Worm (Caenorhabditis elegans): ENCODE data around the gene rsp-5.

The rsp-5 gene

ce11 chrII:6453341-6453806 is 36.6 kb upstream of the rsp-5 start, which contains the start of gene atg-16.2:
atg-16.2 (minus strand) TSS chrII:6453391.
- peak; percentile 60 for TF ChIP-seq hlh-30 (tag; optimal IDR thresholded peaks at IDR 0.05; ENCODE audit: insufficient read depth)
- peak; percentile 37 for TF ChIP-seq nfya-1 (tag; optimal IDR thresholded peaks at IDR 0.05)
- TF ChIP-seq unc-42 (tag; optimal IDR thresholded peaks at IDR 0.05): peak; percentile 90
- TF ChIP-seq ceh-48 (tag; optimal IDR thresholded peaks at IDR 0.05): peak; percentile 13
- TF ChIP-seq ceh-14 (tag; optimal IDR thresholded peaks at IDR 0.05): peak; percentile 11
- TF ChIP-seq hlh-8 (tag; optimal IDR thresholded peaks at IDR 0.05): peak; percentile 21
- no peak for TF ChIP-seq nhr-11 (tag; optimal IDR thresholded peaks at IDR 0.05)
- peak; percentile 62 for TF ChIP-seq ceh-31 (tag; optimal IDR thresholded peaks at IDR 0.05)
- no peak for TF ChIP-seq tbx-7 (tag; optimal IDR thresholded peaks at IDR 0.05)
- no peak for TF ChIP-seq C38D4.7 (GFP tag; optimal IDR thresholded peaks at IDR 0.05)

ce11 chrII:6454671-6455070 is 35.3 kb upstream of the rsp-5 start, which contains the start of gene aptf-1:
aptf-1 (plus strand) TSS chrII:6454971.
- no peak for TF ChIP-seq sox-4 (tag; optimal IDR thresholded peaks at IDR 0.05)
- no peak for TF ChIP-seq unc-86 (tag; optimal IDR thresholded peaks at IDR 0.05)
- TF ChIP-seq K02D7.2 (tag; optimal IDR thresholded peaks at IDR 0.05): no peak
- TF ChIP-seq dmd-4 (tag; optimal IDR thresholded peaks at IDR 0.05; ENCODE audit: borderline replicate concordance): no peak
- TF ChIP-seq ceh-2 (tag; optimal IDR thresholded peaks at IDR 0.05): no peak
- TF ChIP-seq nhr-11 (tag; optimal IDR thresholded peaks at IDR 0.05): no peak
- no peak for TF ChIP-seq pax-1 (tag; optimal IDR thresholded peaks at IDR 0.05)
- TF ChIP-seq ceh-19 (GFP tag; optimal IDR thresholded peaks at IDR 0.05): no peak
- no peak for TF ChIP-seq hlh-15 (tag; optimal IDR thresholded peaks at IDR 0.05)
- TF ChIP-seq hlh-30 (tag; optimal IDR thresholded peaks at IDR 0.05; ENCODE audit: insufficient read depth): no peak
- TF ChIP-seq ceh-31 (tag; optimal IDR thresholded peaks at IDR 0.05): no peak
- no peak for TF ChIP-seq pqm-1 (tag; optimal IDR thresholded peaks at IDR 0.05)
- TF ChIP-seq ztf-16 (tag; optimal IDR thresholded peaks at IDR 0.05): no peak
- no peak for TF ChIP-seq madf-2 (tag; optimal IDR thresholded peaks at IDR 0.05)
- no peak for TF ChIP-seq hlh-6 (tag; optimal IDR thresholded peaks at IDR 0.05)

- TF ChIP-seq T23F11.4 (GFP tag; optimal IDR thresholded peaks at IDR 0.05): no peak
- no peak for TF ChIP-seq lim-6 (tag; optimal IDR thresholded peaks at IDR 0.05)
- TF ChIP-seq ets-4 (tag; optimal IDR thresholded peaks at IDR 0.05): no peak
- no peak for TF ChIP-seq K02D7.2 (tag; optimal IDR thresholded peaks at IDR 0.05)
- TF ChIP-seq pax-1 (tag; optimal IDR thresholded peaks at IDR 0.05): no peak
- TF ChIP-seq nhr-11 (tag; optimal IDR thresholded peaks at IDR 0.05): no peak
- no peak for TF ChIP-seq unc-55 (GFP tag; optimal IDR thresholded peaks at IDR 0.05)
These were observed 20.6 kb upstream of the rsp-5 start for ce11 chrII:6469340-6469739.

- TF ChIP-seq ceh-30 (tag; optimal IDR thresholded peaks at IDR 0.05): no peak
- TF ChIP-seq dmd-4 (tag; optimal IDR thresholded peaks at IDR 0.05; ENCODE audit: borderline replicate concordance): no peak
- TF ChIP-seq nhr-232 (tag; optimal IDR thresholded peaks at IDR 0.05): no peak
- TF ChIP-seq pax-1 (tag; optimal IDR thresholded peaks at IDR 0.05): no peak
- no peak for TF ChIP-seq Y22D7AL.16 (tag; optimal IDR thresholded peaks at IDR 0.05)
- no peak for TF ChIP-seq ceh-22 (tag; optimal IDR thresholded peaks at IDR 0.05)
These were observed 19.0 kb upstream of the rsp-5 start, which contains the start of gene dgk-5 for ce11 chrII:6470985-6471384. dgk-5 (minus strand) TSS chrII:6471085.

- TF ChIP-seq nfya-1 (tag; optimal IDR thresholded peaks at IDR 0.05) (no peak), pat-9 (tag; optimal IDR thresholded peaks at IDR 0.05) (no peak), ceh-18 (tag; optimal IDR thresholded peaks at IDR 0.05) (no peak), K09A11.1 (tag; optimal IDR thresholded peaks at IDR 0.05; ENCODE audit: insufficient read depth) (no peak), pha-2 (tag; optimal IDR thresholded peaks at IDR 0.05) (no peak), ref-2 (tag; optimal IDR thresholded peaks at IDR 0.05) (no peak), ceh-2 (tag; optimal IDR thresholded peaks at IDR 0.05) (no peak), ceh-19 (GFP tag; optimal IDR thresholded peaks at IDR 0.05) (no peak), hlh-8 (tag; optimal IDR thresholded peaks at IDR 0.05) (no peak), hlh-6 (tag; optimal IDR thresholded peaks at IDR 0.05) (no peak), ama-1 (optimal IDR thresholded peaks at IDR 0.05) (no peak), ceh-14 (tag; optimal IDR thresholded peaks at IDR 0.05) (no peak)
These were observed 14.7 kb upstream of the rsp-5 start, which contains the start of gene T28D9.16 for ce11 chrII:6475180-6475737. T28D9.16 (plus strand) TSS chrII:6475687.

All from whole organism, late embryonic.